1 fruit fly cellular context compared by ENCODE assay signal in the genomic region with DNA sequence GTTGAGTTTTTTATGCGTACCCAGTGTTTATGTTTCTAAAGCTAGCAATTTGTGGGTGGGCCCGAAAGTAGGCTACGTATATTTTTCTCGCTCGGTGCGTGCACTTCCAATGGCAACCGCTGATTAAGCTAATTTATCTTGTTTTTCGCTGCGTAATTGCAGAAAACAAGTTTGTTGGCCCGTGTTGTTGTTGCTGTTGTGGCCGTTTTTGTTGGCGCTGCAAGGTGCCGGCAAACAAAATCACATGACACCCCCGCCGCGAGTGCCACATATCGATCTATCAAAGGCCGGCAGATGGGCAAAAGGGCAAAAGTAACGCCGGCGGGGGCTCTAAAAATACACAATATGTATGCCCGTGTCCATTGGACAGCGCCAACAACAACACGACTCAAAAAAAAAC.
TF ChIP-seq lines count a peak whose summit lies in the region.

No protein-coding gene starts in this region.

TF ChIP-seq in whole organism, embryonic, 481 proteins besides CTCF, POLR2A, EP300 and RAD21 (continued from another document):
- TF ChIP-seq bab2 (GFP tag; optimal IDR thresholded peaks at IDR 0.05; lab: Kevin White, UChicago) (no peak), Hr78 (GFP tag; optimal IDR thresholded peaks at IDR 0.05; lab: Kevin White, UChicago) (no peak), kah (GFP tag; optimal IDR thresholded peaks at IDR 0.05; lab: Kevin White, UChicago) (no peak)
